Worm (Caenorhabditis elegans) whole organism, L1 larva: ENCODE data around the gene nsph-1.1.

Experiments used
- F16B12.6 ChIP-seq: fragments of 150-350 bp; optimal IDR thresholded peaks from 2 replicates; lab custom pipeline; 2014; ENCODE audit warnings: missing biosample characterization, missing genetic modification characterization
- Y116A8C.19 ChIP-seq: sonication (generic microtip); optimal IDR thresholded peaks from 2 replicates; lab custom pipeline; 2016; ENCODE audit warnings: missing compliant biosample characterization, missing genetic modification characterization, borderline replicate concordance
- blmp-1 ChIP-seq: fragments of 150-350 bp; optimal IDR thresholded peaks from 2 replicates; lab custom pipeline; 2014; ENCODE audit warnings: missing biosample characterization, missing genetic modification characterization
- ceh-8 ChIP-seq: fragments of 200-800 bp; sonication (Bioruptor generic); optimal IDR thresholded peaks from 2 replicates; lab custom pipeline; 2018; ENCODE audit warnings: mild to moderate bottlenecking, missing genetic modification characterization, moderate library complexity, missing compliant biosample characterization
- dsc-1 ChIP-seq: sonication (generic microtip); optimal IDR thresholded peaks from 2 replicates; lab custom pipeline; 2016; ENCODE audit warnings: mild to moderate bottlenecking, missing genetic modification characterization, missing compliant biosample characterization
- efl-3 ChIP-seq: fragments of 200-800 bp; sonication (Bioruptor generic); optimal IDR thresholded peaks from 2 replicates; lab custom pipeline; 2018; ENCODE audit warnings: mild to moderate bottlenecking, missing genetic modification characterization, missing compliant biosample characterization
- egl-27 ChIP-seq, 2 experiments: fragments of 150-350 bp in 1 of 2; sonication (generic microtip); optimal IDR thresholded peaks; 3 replicates each; lab custom pipeline; 2017 to 2018; ENCODE audit warnings: missing biosample characterization in 2 of 2, missing genetic modification characterization in 2 of 2, missing genetic modification reagents in 2 of 2
- elt-3 ChIP-seq, 6 experiments: fragments of 150-350 bp in 1 of 6; sonication (generic microtip); optimal IDR thresholded peaks; 2 replicates each; lab custom pipeline; 2017 to 2018; ENCODE audit warnings: missing biosample characterization in 6 of 6, missing genetic modification characterization in 6 of 6, inconsistent platforms in 1 of 6
- fkh-10 ChIP-seq: sonication (generic microtip); optimal IDR thresholded peaks from 2 replicates; lab custom pipeline; 2017; ENCODE audit warnings: missing biosample characterization, missing genetic modification reagents, missing genetic modification characterization
- fkh-4 ChIP-seq: sonication (generic microtip); optimal IDR thresholded peaks from 2 replicates; lab custom pipeline; 2016; ENCODE audit warnings: missing compliant biosample characterization, missing genetic modification characterization, borderline replicate concordance
- fkh-8 ChIP-seq: sonication (generic microtip); optimal IDR thresholded peaks from 2 replicates; lab custom pipeline; 2016; ENCODE audit warnings: mild to moderate bottlenecking, missing genetic modification characterization, missing compliant biosample characterization
- fos-1 ChIP-seq: fragments of 150-350 bp; optimal IDR thresholded peaks from 2 replicates; lab custom pipeline; 2014; ENCODE audit warnings: missing biosample characterization, missing genetic modification characterization
- hlh-17 ChIP-seq: fragments of 200-800 bp; sonication (Bioruptor generic); optimal IDR thresholded peaks from 2 replicates; lab custom pipeline; 2018; ENCODE audit warnings: missing genetic modification characterization, mild to moderate bottlenecking, missing compliant biosample characterization, moderate library complexity, borderline replicate concordance
- hlh-4 ChIP-seq: sonication (generic microtip); optimal IDR thresholded peaks from 2 replicates; lab custom pipeline; 2016; ENCODE audit warnings: mild to moderate bottlenecking, missing genetic modification characterization, missing compliant biosample characterization
- irx-1 ChIP-seq: sonication (generic microtip); optimal IDR thresholded peaks from 2 replicates; lab custom pipeline; 2016; ENCODE audit warnings: missing genetic modification characterization, missing compliant biosample characterization
- jun-1 ChIP-seq: fragments of 150-350 bp; optimal IDR thresholded peaks from 2 replicates; lab custom pipeline; 2014; ENCODE audit warnings: missing biosample characterization, missing genetic modification reagents, missing genetic modification characterization
- lin-14 ChIP-seq: fragments of 200-800 bp; sonication (Bioruptor generic); optimal IDR thresholded peaks from 2 replicates; lab custom pipeline; 2018; ENCODE audit warnings: mild to moderate bottlenecking, missing genetic modification characterization, moderate library complexity, missing compliant biosample characterization
- lin-35 ChIP-seq, 2 experiments: fragments of 150-350 bp; optimal IDR thresholded peaks; 2 replicates each; lab custom pipeline; 2014; ENCODE audit warnings: missing biosample characterization in 2 of 2, missing genetic modification characterization in 2 of 2, missing genetic modification reagents in 2 of 2
- lin-39 ChIP-seq: fragments of 150-350 bp; optimal IDR thresholded peaks from 2 replicates; lab custom pipeline; 2014; ENCODE audit warnings: missing biosample characterization, missing genetic modification reagents, missing genetic modification characterization
- lsy-2 ChIP-seq, 2 experiments: fragments of 150-350 bp; optimal IDR thresholded peaks; 2 replicates each; lab custom pipeline; 2014; ENCODE audit warnings: missing biosample characterization in 2 of 2, missing genetic modification characterization in 2 of 2
- mab-9 ChIP-seq: fragments of 200-800 bp; sonication (Bioruptor generic); IDR thresholded peaks from 2 replicates; pipeline ENCODE4 v1.3.6; 2022; ENCODE audit warnings: missing genetic modification reagents, missing genetic modification characterization, missing compliant biosample characterization
- nhr-71 ChIP-seq: sonication (generic microtip); optimal IDR thresholded peaks from 2 replicates; lab custom pipeline; 2016; ENCODE audit warnings: mild to moderate bottlenecking, missing genetic modification characterization, moderate library complexity, missing compliant biosample characterization
- pag-3 ChIP-seq: sonication (generic microtip); optimal IDR thresholded peaks from 2 replicates; lab custom pipeline; 2017; ENCODE audit warnings: missing genetic modification characterization, mild to moderate bottlenecking, missing compliant biosample characterization, antibody characterized with exemption, borderline replicate concordance; ENCODE audit not compliant: insufficient read depth
- rnt-1 ChIP-seq: sonication (generic microtip); optimal IDR thresholded peaks from 2 replicates; lab custom pipeline; 2016; ENCODE audit warnings: mild to moderate bottlenecking, missing genetic modification characterization, moderate library complexity, missing compliant biosample characterization
- swsn-7 ChIP-seq: sonication (generic microtip); optimal IDR thresholded peaks from 2 replicates; lab custom pipeline; 2016; ENCODE audit warnings: missing genetic modification characterization, missing compliant biosample characterization
- unc-30 ChIP-seq: sonication (generic microtip); optimal IDR thresholded peaks from 2 replicates; lab custom pipeline; 2017; ENCODE audit warnings: missing biosample characterization, missing genetic modification characterization
- unc-86 ChIP-seq: sonication (generic microtip); optimal IDR thresholded peaks from 2 replicates; lab custom pipeline; 2016; ENCODE audit warnings: missing genetic modification characterization, missing compliant biosample characterization
- unc-98 ChIP-seq: fragments of 200-800 bp; sonication (Bioruptor generic); IDR thresholded peaks from 2 replicates; pipeline ENCODE4 v1.3.6; 2022; ENCODE audit warnings: missing genetic modification characterization, missing compliant biosample characterization
- vab-15 ChIP-seq: sonication (generic microtip); optimal IDR thresholded peaks from 2 replicates; lab custom pipeline; 2017; ENCODE audit warnings: missing genotype, mild to moderate bottlenecking, missing genetic modification characterization, missing compliant biosample characterization
- zip-4 ChIP-seq: fragments of 200-800 bp; sonication (Bioruptor generic); optimal IDR thresholded peaks from 2 replicates; lab custom pipeline; 2018; ENCODE audit warnings: mild to moderate bottlenecking, missing genetic modification characterization, moderate library complexity, missing compliant biosample characterization
- ztf-4 ChIP-seq: fragments of 150-350 bp; optimal IDR thresholded peaks from 2 replicates; lab custom pipeline; 2014; ENCODE audit warnings: missing biosample characterization, missing genetic modification characterization

Gene nsph-1.1

DNA sequence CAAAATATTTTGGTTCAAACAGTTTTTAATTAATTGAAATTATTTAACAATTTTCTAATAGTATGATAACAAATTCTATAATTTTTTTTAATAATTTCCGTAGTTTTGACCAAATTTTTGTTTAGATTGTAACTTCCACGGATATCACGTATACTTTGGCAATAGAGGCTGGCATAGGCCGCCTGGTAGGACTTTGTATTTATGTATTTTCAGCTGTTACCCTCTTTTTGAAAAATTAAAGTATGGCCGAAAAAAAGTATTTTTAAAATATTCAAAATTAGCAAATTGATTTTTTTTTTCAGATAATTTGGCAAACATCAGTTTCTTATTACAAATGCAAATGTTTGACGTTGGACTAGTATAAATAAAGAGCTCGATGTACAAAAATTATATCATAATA, at the start of gene nsph-1.1, which contains the start of gene K08F8.15:
TSS of gene nsph-1.1 (plus strand) at position 301 of the 400 bp plus-strand sequence.
TSS of gene K08F8.15 (plus strand) at position 335 of the 400 bp plus-strand sequence.
- TF ChIP-seq blmp-1 (no peak), unc-98 (GFP tag; lab: Robert Waterston, UW) (no peak), ceh-8 (GFP tag; lab: Kevin White, UChicago) (no peak), mab-9 (GFP tag; lab: Robert Waterston, UW) (no peak)

DNA sequence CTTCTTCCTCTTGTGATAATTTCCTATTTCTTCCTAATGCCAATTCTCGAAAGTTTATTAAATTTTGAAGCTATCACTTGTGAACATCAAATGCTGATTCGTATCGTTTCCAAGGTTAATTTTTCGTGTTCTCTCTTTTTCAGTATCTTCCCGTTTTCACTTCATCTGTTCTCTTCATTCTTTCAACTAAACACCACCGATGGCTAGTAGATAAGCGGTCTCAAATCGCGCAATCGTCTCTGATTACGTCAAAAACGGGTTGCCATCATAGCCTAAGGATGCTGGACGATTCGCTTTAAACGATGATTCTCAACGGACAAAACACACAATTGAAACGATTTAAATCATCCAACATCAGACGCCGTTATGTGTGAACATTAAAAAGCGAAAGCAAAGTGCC, 49.0 kb upstream of the nsph-1.1 start:
- TF ChIP-seq blmp-1 (peak; percentile 82), jun-1 (tag; lab: Kevin White, UChicago) (no peak), efl-3 (GFP tag; lab: Kevin White, UChicago) (no peak), fkh-10 (GFP tag; lab: Kevin White, UChicago) (no peak), irx-1 (no peak), rnt-1 (tag; lab: Kevin White, UChicago) (no peak), pag-3 (tag; lab: Kevin White, UChicago) (no peak), hlh-17 (no peak), hlh-4 (tag; lab: Kevin White, UChicago) (no peak), elt-3 (tag; optimal IDR thresholded peaks at IDR 0.05; lab: Kevin White, UChicago) (peak in 1 of 6 experiments; percentile 19), vab-15 (tag; lab: Kevin White, UChicago) (no peak), lin-14 (peak; percentile 53), ztf-4 (tag; lab: Kevin White, UChicago) (peak; percentile 20)
- TF ChIP-seq, all 84 proteins: peak for 4

DNA sequence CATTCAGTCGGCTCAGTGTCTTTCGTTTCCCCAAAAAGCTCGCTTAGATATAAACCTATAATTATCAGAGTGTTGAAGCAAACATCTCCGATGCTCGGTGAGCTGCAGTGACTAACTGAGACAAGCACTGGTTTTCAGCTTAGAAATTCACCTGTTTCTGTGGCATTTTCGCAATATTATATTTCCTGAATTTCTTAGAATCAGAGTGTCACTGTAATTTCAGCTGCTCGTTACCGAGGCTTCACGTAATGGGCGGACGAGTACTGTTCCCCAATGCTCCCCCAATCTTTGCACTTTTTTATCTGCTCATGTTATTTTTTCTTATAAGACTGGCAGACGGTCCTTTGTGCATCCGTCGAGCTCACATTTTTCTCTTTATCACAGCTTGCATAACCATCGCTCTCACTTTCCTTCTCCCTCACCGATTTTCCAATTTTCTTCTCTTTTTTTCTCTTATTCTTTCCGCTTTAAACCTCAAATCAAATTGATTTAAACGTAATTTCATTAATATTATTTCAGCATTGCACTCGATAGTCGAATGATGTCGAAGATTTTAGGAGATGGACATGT, 44.5 kb upstream of the nsph-1.1 start, which contains the start of gene trcs-2:
TSS of gene trcs-2 (plus strand) at position 520 of the 570 bp plus-strand sequence.
- TF ChIP-seq pag-3 (tag; lab: Kevin White, UChicago) (no peak), fkh-8 (tag; lab: Kevin White, UChicago) (peak; percentile 22), egl-27 (tag; optimal IDR thresholded peaks at IDR 0.05; lab: Kevin White, UChicago) (no peak), hlh-4 (tag; lab: Kevin White, UChicago) (peak; percentile 90), nhr-71 (tag; lab: Kevin White, UChicago) (peak; percentile 5)

DNA sequence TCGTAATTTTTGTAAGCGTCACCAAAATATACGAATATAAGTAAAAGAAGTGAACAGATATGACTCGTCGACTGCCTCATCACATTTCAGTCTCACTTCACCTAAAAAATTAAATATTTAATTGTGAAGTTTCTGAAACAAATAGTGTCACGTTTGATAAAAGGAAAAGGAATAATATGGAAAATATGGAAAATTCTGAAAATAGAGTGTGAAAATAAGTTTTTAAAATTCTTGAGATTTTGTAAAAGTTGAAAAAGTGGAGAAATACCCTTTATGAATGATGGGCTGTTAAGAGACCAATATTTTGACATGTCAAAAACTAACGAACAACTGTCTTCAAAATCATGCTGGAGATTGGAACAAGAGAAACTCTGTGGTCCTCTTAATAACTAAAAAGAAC, 39.9 kb upstream of the nsph-1.1 start, which contains the start of gene T01B7.9:
TSS of gene T01B7.9 (minus strand) at position 101 of the 400 bp plus-strand sequence.
- TF ChIP-seq F16B12.6 (tag; lab: Kevin White, UChicago) (no peak), lin-39 (no peak), Y116A8C.19 (tag; lab: Kevin White, UChicago) (no peak), unc-30 (tag; lab: Kevin White, UChicago) (no peak), swsn-7 (tag; lab: Kevin White, UChicago) (no peak), fos-1 (tag; lab: Kevin White, UChicago) (no peak), zip-4 (GFP tag; lab: Kevin White, UChicago) (no peak), fkh-8 (tag; lab: Kevin White, UChicago) (no peak), dsc-1 (tag; lab: Kevin White, UChicago) (no peak), lsy-2 (tag; optimal IDR thresholded peaks at IDR 0.05; lab: Kevin White, UChicago) (no peak), fkh-4 (no peak), irx-1 (no peak), lin-35 (GFP tag; optimal IDR thresholded peaks at IDR 0.05; lab: Kevin White, UChicago) (no peak)

DNA sequence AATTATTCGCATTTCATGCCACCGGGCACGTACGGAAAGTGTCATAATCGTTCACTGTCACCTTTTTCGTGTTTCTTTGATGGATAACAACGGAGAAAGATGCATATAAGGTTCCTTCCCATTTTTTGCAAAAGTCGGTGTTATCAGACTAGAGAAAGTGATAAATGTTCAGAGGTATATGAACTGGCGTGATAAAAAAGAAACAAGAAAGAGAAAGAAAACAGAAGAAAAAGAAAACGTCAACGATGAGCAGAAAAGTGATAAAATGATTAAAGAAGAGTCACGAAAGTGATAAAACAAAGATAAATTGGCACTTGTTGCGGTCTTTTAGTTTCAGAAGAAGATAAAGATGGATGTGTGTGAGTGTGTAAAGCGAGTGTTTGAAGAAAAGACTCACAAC, 36.3 kb upstream of the nsph-1.1 start:
- TF ChIP-seq lin-14 (peak; percentile 23), blmp-1 (peak; percentile 93), elt-3 (tag; optimal IDR thresholded peaks at IDR 0.05; lab: Kevin White, UChicago) (peak in 1 of 6 experiments; percentile 46), unc-86 (tag; lab: Kevin White, UChicago) (no peak), rnt-1 (tag; lab: Kevin White, UChicago) (peak; percentile 32)
- TF ChIP-seq, all 84 proteins: peak for 4
